Worm (Caenorhabditis elegans) whole organism, mixed stage, embryonic: ENCODE results near the gene srp-6.

Experiments
- ces-1 ChIP-seq: fragments of 150-350 bp; optimal IDR thresholded peaks from 2 replicates; lab custom pipeline; 2014; ENCODE audit warnings: missing biosample characterization, missing genetic modification reagents, missing genetic modification characterization
- elt-1 ChIP-seq: sonication (generic microtip); optimal IDR thresholded peaks from 2 replicates; lab custom pipeline; 2017; ENCODE audit warnings: missing genetic modification characterization, mild to moderate bottlenecking, missing compliant biosample characterization, antibody characterized with exemption, moderate library complexity, borderline replicate concordance; ENCODE audit not compliant: insufficient read depth
- elt-3 ChIP-seq: fragments of 150-350 bp; optimal IDR thresholded peaks from 2 replicates; lab custom pipeline; 2014; ENCODE audit warnings: missing biosample characterization, missing genetic modification characterization
- lin-13 ChIP-seq: fragments of 150-350 bp; optimal IDR thresholded peaks from 2 replicates; lab custom pipeline; 2014; ENCODE audit warnings: missing biosample characterization, missing genetic modification characterization
- mab-5 ChIP-seq: fragments of 150-350 bp; optimal IDR thresholded peaks from 2 replicates; lab custom pipeline; 2014; ENCODE audit warnings: missing biosample characterization, missing genetic modification characterization
- nhr-76 ChIP-seq: sonication (generic microtip); optimal IDR thresholded peaks from 2 replicates; lab custom pipeline; 2017; ENCODE audit warnings: missing biosample characterization, missing genetic modification characterization
- pha-4 ChIP-seq: fragments of 150-350 bp; optimal IDR thresholded peaks from 2 replicates; lab custom pipeline; 2018; ENCODE audit warnings: missing biosample characterization, missing genetic modification reagents, missing genetic modification characterization
- sptf-1 ChIP-seq: sonication (generic microtip); optimal IDR thresholded peaks from 2 replicates; lab custom pipeline; 2017; ENCODE audit warnings: mild to moderate bottlenecking, missing genetic modification characterization, moderate library complexity, missing compliant biosample characterization
- tbx-8 ChIP-seq: fragments of 200-800 bp; sonication (Bioruptor generic); optimal IDR thresholded peaks from 2 replicates; lab custom pipeline; 2018; ENCODE audit warnings: mild to moderate bottlenecking, missing genetic modification characterization, moderate library complexity, missing compliant biosample characterization
- unc-62 ChIP-seq: fragments of 150-350 bp; optimal IDR thresholded peaks from 2 replicates; lab custom pipeline; 2014; ENCODE audit warnings: missing biosample characterization, missing genetic modification reagents, missing genetic modification characterization
- zip-8 ChIP-seq: fragments of 150-350 bp; optimal IDR thresholded peaks from 2 replicates; lab custom pipeline; 2014; ENCODE audit warnings: missing biosample characterization, missing genetic modification characterization

DNA sequence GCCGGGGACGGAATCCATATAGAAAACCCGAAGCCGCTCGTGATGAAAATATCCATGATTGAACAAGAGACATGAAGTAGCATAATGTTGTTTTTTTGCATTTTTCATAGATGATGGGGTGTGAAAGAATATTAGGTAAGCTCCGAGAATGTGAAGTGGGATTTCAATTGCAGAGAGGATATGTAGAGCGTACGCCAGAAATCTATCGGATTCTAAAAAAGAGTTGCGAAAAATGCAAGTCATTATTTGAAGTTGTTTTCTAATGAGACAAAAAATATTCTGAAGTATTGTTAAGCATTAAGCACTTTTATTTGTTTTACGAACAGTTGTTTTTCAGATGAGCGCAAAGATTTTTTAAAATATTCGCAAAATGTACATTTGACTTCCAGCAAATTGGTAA, 38.4 kb upstream of the srp-6 start, which contains the start of gene F18E3.10:
- no peak for TF ChIP-seq nhr-76
- no peak for TF ChIP-seq lin-13 (tag; lab: Kevin White, UChicago)
- no peak for TF ChIP-seq mab-5 (tag; lab: Kevin White, UChicago)
- TF ChIP-seq unc-62, result no peak
- TF ChIP-seq elt-3 (tag; lab: Kevin White, UChicago), result no peak
- no peak for TF ChIP-seq elt-1
- no peak for TF ChIP-seq sptf-1 (tag; lab: Kevin White, UChicago)
- TF ChIP-seq ces-1 (GFP tag; lab: Kevin White, UChicago), result no peak
- TF ChIP-seq zip-8 (tag; lab: Kevin White, UChicago), result no peak
- no peak for TF ChIP-seq pha-4 (tag; lab: Kevin White, UChicago)
- TF ChIP-seq tbx-8 (GFP tag; lab: Kevin White, UChicago), result no peak
